Fruit fly (Drosophila melanogaster) whole organism, adult: ENCODE results near the gene CG5196.

Source experiments
- CG14711 ChIP-seq: fragments of 200-800 bp; sonication (Bioruptor generic); optimal IDR thresholded peaks from 2 replicates; lab custom pipeline; 2018; ENCODE audit warnings: missing biosample characterization, mild to moderate bottlenecking, missing genetic modification characterization, moderate library complexity
- Clk ChIP-seq: fragments of 200-800 bp; sonication (Bioruptor generic); optimal IDR thresholded peaks from 2 replicates; lab custom pipeline; 2017; ENCODE audit warnings: missing biosample characterization, missing genetic modification characterization
- Crg-1 ChIP-seq: fragments of 200-800 bp; sonication (Bioruptor generic); optimal IDR thresholded peaks from 2 replicates; lab custom pipeline; 2016; ENCODE audit warnings: missing biosample characterization, missing genetic modification characterization
- Mnt ChIP-seq: fragments of 200-800 bp; sonication (Bioruptor generic); optimal IDR thresholded peaks from 2 replicates; lab custom pipeline; 2016; ENCODE audit warnings: missing biosample characterization, mild to moderate bottlenecking, missing genetic modification characterization
- kay ChIP-seq: fragments of 200-800 bp; sonication (Bioruptor generic); peaks from one replicate; lab custom pipeline; 2016; ENCODE audit warnings: missing biosample characterization, missing genetic modification characterization, borderline replicate concordance

dm6 chr3R:12372800-12373199 is 35.3 kb upstream of the CG5196 start, which contains the start of gene GstD3:
- TF ChIP-seq Mnt (GFP tag; lab: Kevin White, UChicago) (no peak), Clk (GFP tag; lab: Kevin White, UChicago) (no peak), kay (GFP tag; lab: Kevin White, UChicago) (peak; percentile 50), Crg-1 (GFP tag; lab: Kevin White, UChicago) (no peak), CG14711 (tag; lab: Kevin White, UChicago) (no peak)
